Fruit fly (Drosophila melanogaster) whole organism, embryonic: ENCODE results near the gene GCC88.

Source experiments
- Aef1 ChIP-seq: fragments of 200-800 bp; sonication (Bioruptor generic); IDR thresholded peaks from 3 replicates; pipeline ENCODE4 v1.3.6; 2022; ENCODE audit warnings: missing biosample characterization, missing genetic modification characterization
- CG10959 ChIP-seq: fragments of 200-800 bp; sonication (Bioruptor generic); IDR thresholded peaks from 2 replicates; pipeline ENCODE4 v1.3.6; 2022; ENCODE audit warnings: missing biosample characterization, missing genetic modification characterization
- CG10979 ChIP-seq: fragments of 200-800 bp; sonication (Bioruptor generic); optimal IDR thresholded peaks from 2 replicates; lab custom pipeline; 2018; ENCODE audit warnings: missing biosample characterization, mild to moderate bottlenecking, missing genetic modification characterization, moderate library complexity
- CG11247 ChIP-seq: fragments of 200-800 bp; sonication (Bioruptor generic); IDR thresholded peaks from 2 replicates; pipeline ENCODE4 v1.3.6; 2022; ENCODE audit warnings: missing biosample characterization, missing genetic modification characterization
- CG11560 ChIP-seq: fragments of 200-800 bp; sonication (Bioruptor generic); IDR thresholded peaks from 3 replicates; pipeline ENCODE4 v1.3.6; 2022; ENCODE audit warnings: missing biosample characterization, missing genetic modification characterization
- CG12299 ChIP-seq: fragments of 200-800 bp; sonication (Bioruptor generic); optimal IDR thresholded peaks from 2 replicates; lab custom pipeline; 2018; ENCODE audit warnings: missing biosample characterization, mild to moderate bottlenecking, missing genetic modification characterization
- CG13287 ChIP-seq: fragments of 200-800 bp; sonication (Bioruptor generic); IDR thresholded peaks from 2 replicates; pipeline ENCODE4 v1.3.6; 2022; ENCODE audit warnings: missing biosample characterization, missing genetic modification characterization; ENCODE audit not compliant: partially characterized antibody
- CG14441 ChIP-seq: fragments of 200-800 bp; sonication (Bioruptor generic); IDR thresholded peaks from 2 replicates; pipeline ENCODE4 v1.3.6; 2022; ENCODE audit warnings: missing biosample characterization, missing genetic modification characterization
- CG17385 ChIP-seq: fragments of 200-800 bp; sonication (Bioruptor generic); optimal IDR thresholded peaks from 3 replicates; lab custom pipeline; 2018; ENCODE audit warnings: missing biosample characterization, mild to moderate bottlenecking, missing genetic modification characterization
- CG2129 ChIP-seq: fragments of 200-800 bp; sonication (Bioruptor generic); IDR thresholded peaks from 2 replicates; pipeline ENCODE4 v1.3.6; 2022; ENCODE audit warnings: missing biosample characterization, missing genetic modification characterization; ENCODE audit not compliant: partially characterized antibody
- CG33213 ChIP-seq: fragments of 200-800 bp; sonication (Bioruptor generic); optimal IDR thresholded peaks from 3 replicates; lab custom pipeline; 2016; ENCODE audit warnings: missing biosample characterization, missing genetic modification characterization
- CG43689 ChIP-seq: fragments of 200-800 bp; sonication (Bioruptor generic); IDR thresholded peaks from 2 replicates; pipeline ENCODE4 v1.3.6; 2022; ENCODE audit warnings: missing biosample characterization, missing genetic modification characterization
- CG7372 ChIP-seq: fragments of 200-800 bp; sonication (Bioruptor generic); IDR thresholded peaks from 2 replicates; pipeline ENCODE4 v1.3.6; 2022; ENCODE audit warnings: missing biosample characterization, missing genetic modification characterization
- CG7745 ChIP-seq: fragments of 200-800 bp; sonication (Bioruptor generic); optimal IDR thresholded peaks from 2 replicates; lab custom pipeline; 2018; ENCODE audit warnings: missing biosample characterization, mild to moderate bottlenecking, missing genetic modification characterization, moderate library complexity
- CG7963 ChIP-seq: fragments of 200-800 bp; sonication (Bioruptor generic); IDR thresholded peaks from 3 replicates; pipeline ENCODE4 v1.3.6; 2022; ENCODE audit warnings: missing biosample characterization, missing genetic modification characterization; ENCODE audit not compliant: partially characterized antibody
- CG9817 ChIP-seq: fragments of 200-800 bp; sonication (Bioruptor generic); optimal IDR thresholded peaks from 2 replicates; lab custom pipeline; 2018; ENCODE audit warnings: missing biosample characterization, mild to moderate bottlenecking, missing genetic modification characterization, moderate library complexity
- CG9932 ChIP-seq: fragments of 200-800 bp; sonication (Bioruptor generic); IDR thresholded peaks from 2 replicates; pipeline ENCODE4 v1.3.6; 2022; ENCODE audit warnings: missing biosample characterization, missing genetic modification characterization
- Doc2 ChIP-seq: fragments of 200-800 bp; sonication (Bioruptor generic); IDR thresholded peaks from 2 replicates; pipeline ENCODE4 v1.3.6; 2022; ENCODE audit warnings: missing biosample characterization, missing genetic modification characterization
- E2f2 ChIP-seq: fragments of 200-800 bp; sonication (Bioruptor generic); IDR thresholded peaks from 2 replicates; pipeline ENCODE4 v1.3.6; 2022; ENCODE audit warnings: missing biosample characterization, missing genetic modification characterization
- Ets97D ChIP-seq: fragments of 200-800 bp; sonication (Bioruptor generic); optimal IDR thresholded peaks from 3 replicates; lab custom pipeline; 2016; ENCODE audit warnings: missing biosample characterization, missing genetic modification characterization
- Hey ChIP-seq: fragments of 200-800 bp; sonication (Bioruptor generic); optimal IDR thresholded peaks from 3 replicates; lab custom pipeline; 2018; ENCODE audit warnings: missing biosample characterization, mild to moderate bottlenecking, missing genetic modification characterization
- HmgZ ChIP-seq: fragments of 200-800 bp; sonication (Bioruptor generic); optimal IDR thresholded peaks from 2 replicates; lab custom pipeline; 2018; ENCODE audit warnings: missing biosample characterization, mild to moderate bottlenecking, missing genetic modification characterization
- Jarid2 ChIP-seq: fragments of 200-800 bp; sonication (Bioruptor generic); optimal IDR thresholded peaks from 3 replicates; lab custom pipeline; 2017; ENCODE audit warnings: mild to moderate bottlenecking, missing biosample characterization, missing genetic modification reagents, missing genetic modification characterization
- Mad ChIP-seq: fragments of 200-800 bp; sonication (Bioruptor generic); optimal IDR thresholded peaks from 2 replicates; lab custom pipeline; 2016; ENCODE audit warnings: missing biosample characterization, missing genetic modification characterization
- Med ChIP-seq: fragments of 200-800 bp; sonication (Bioruptor generic); peaks from one replicate; lab custom pipeline; 2016; ENCODE audit warnings: missing biosample characterization, missing genetic modification characterization, mild to moderate bottlenecking, inconsistent platforms, moderate library complexity
- Sry-δ ChIP-seq: fragments of 200-800 bp; sonication (Bioruptor generic); optimal IDR thresholded peaks from 2 replicates; lab custom pipeline; 2016; ENCODE audit warnings: missing biosample characterization, missing genetic modification characterization
- Tbp ChIP-seq: fragments of >200 bp; optimal IDR thresholded peaks from 2 replicates; lab custom pipeline; 2018; ENCODE audit warnings: missing biosample characterization, missing genetic modification characterization
- Vsx1 ChIP-seq: fragments of 200-800 bp; sonication (Bioruptor generic); optimal IDR thresholded peaks from 2 replicates; lab custom pipeline; 2017; ENCODE audit warnings: missing biosample characterization, mild to moderate bottlenecking, missing genetic modification characterization, missing genetic modification reagents
- YL-1 ChIP-seq: fragments of 200-800 bp; sonication (Bioruptor generic); optimal IDR thresholded peaks from 3 replicates; lab custom pipeline; 2017; ENCODE audit warnings: missing biosample characterization, mild to moderate bottlenecking, missing genetic modification characterization
- ac ChIP-seq: fragments of 200-800 bp; sonication (Bioruptor generic); optimal IDR thresholded peaks from 3 replicates; lab custom pipeline; 2017; ENCODE audit warnings: missing biosample characterization, mild to moderate bottlenecking, missing genetic modification characterization
- bbx ChIP-seq: fragments of 200-800 bp; sonication (Bioruptor generic); IDR thresholded peaks from 2 replicates; pipeline ENCODE4 v1.3.6; 2022; ENCODE audit warnings: missing biosample characterization, missing genetic modification characterization; ENCODE audit not compliant: partially characterized antibody
- br ChIP-seq: fragments of >200 bp; optimal IDR thresholded peaks from 2 replicates; lab custom pipeline; 2017
- chinmo ChIP-seq: fragments of 200-800 bp; sonication (Bioruptor generic); IDR thresholded peaks from 4 replicates; pipeline ENCODE4 v1.3.6; 2022; ENCODE audit warnings: missing biosample characterization, missing genetic modification characterization; ENCODE audit not compliant: partially characterized antibody
- dan ChIP-seq: fragments of 200-800 bp; sonication (Bioruptor generic); IDR thresholded peaks from 2 replicates; pipeline ENCODE4 v1.3.6; 2022; ENCODE audit warnings: missing biosample characterization, missing genetic modification characterization
- danr ChIP-seq: fragments of 200-800 bp; sonication (Bioruptor generic); IDR thresholded peaks from 2 replicates; pipeline ENCODE4 v1.3.6; 2022; ENCODE audit warnings: missing biosample characterization, missing genetic modification characterization
- disco-r ChIP-seq: fragments of 200-800 bp; sonication (Bioruptor generic); optimal IDR thresholded peaks from 2 replicates; lab custom pipeline; 2016; ENCODE audit warnings: missing biosample characterization, missing genetic modification characterization
- ewg ChIP-seq: fragments of 200-800 bp; sonication (Bioruptor generic); optimal IDR thresholded peaks from 3 replicates; lab custom pipeline; 2017; ENCODE audit warnings: mild to moderate bottlenecking, missing biosample characterization, missing genetic modification reagents, missing genetic modification characterization
- gsb ChIP-seq: fragments of 200-800 bp; sonication (Bioruptor generic); IDR thresholded peaks from 2 replicates; pipeline ENCODE4 v1.3.6; 2022; ENCODE audit warnings: missing biosample characterization, missing genetic modification characterization
- hbn ChIP-seq: fragments of 200-800 bp; sonication (Bioruptor generic); IDR thresholded peaks from 2 replicates; pipeline ENCODE4 v1.3.6; 2022; ENCODE audit warnings: missing biosample characterization, missing genetic modification characterization; ENCODE audit not compliant: partially characterized antibody
- jing ChIP-seq: fragments of 200-800 bp; sonication (Bioruptor generic); optimal IDR thresholded peaks from 2 replicates; lab custom pipeline; 2018; ENCODE audit warnings: missing biosample characterization, mild to moderate bottlenecking, missing genetic modification characterization
- lmd ChIP-seq: fragments of 200-800 bp; sonication (Bioruptor generic); IDR thresholded peaks from 2 replicates; pipeline ENCODE4 v1.3.6; 2022; ENCODE audit warnings: missing biosample characterization, missing genetic modification characterization
- mld ChIP-seq: fragments of 200-800 bp; sonication (Bioruptor generic); IDR thresholded peaks from 3 replicates; pipeline ENCODE4 v1.3.6; 2022; ENCODE audit warnings: missing biosample characterization, missing genetic modification characterization; ENCODE audit not compliant: partially characterized antibody
- pan ChIP-seq, 4 experiments: fragments of >200 bp in 3 of 4; fragments of 200-800 bp in 1 of 4; sonication (Bioruptor generic) in 1 of 4; optimal IDR thresholded peaks in 3 of 4; IDR thresholded peaks in 1 of 4; 2 replicates each; pipeline versions ENCODE4 v1.3.6 to Lab custom; 2017 to 2022; ENCODE audit warnings: missing biosample characterization in 2 of 4, missing genetic modification characterization in 2 of 4, mixed read lengths in 1 of 4
- psq ChIP-seq: fragments of 200-800 bp; sonication (Bioruptor generic); optimal IDR thresholded peaks from 2 replicates; lab custom pipeline; 2017; ENCODE audit warnings: missing biosample characterization, missing genetic modification characterization
- row ChIP-seq: fragments of 200-800 bp; sonication (Bioruptor generic); IDR thresholded peaks from 3 replicates; pipeline ENCODE4 v1.3.6; 2022; ENCODE audit warnings: missing biosample characterization, missing genetic modification characterization
- scrt ChIP-seq: fragments of 200-800 bp; sonication (Bioruptor generic); optimal IDR thresholded peaks from 2 replicates; lab custom pipeline; 2018; ENCODE audit warnings: missing biosample characterization, mild to moderate bottlenecking, missing genetic modification characterization, moderate library complexity
- seq ChIP-seq: fragments of 200-800 bp; sonication (Bioruptor generic); IDR thresholded peaks from 2 replicates; pipeline ENCODE4 v1.3.6; 2022; ENCODE audit warnings: missing biosample characterization, missing genetic modification characterization
- slbo ChIP-seq: fragments of 200-800 bp; sonication (Bioruptor generic); IDR thresholded peaks from 2 replicates; pipeline ENCODE4 v1.3.6; 2022; ENCODE audit warnings: missing biosample characterization, missing genetic modification characterization

The GCC88 gene

dm6 chr3R:11221437-11222230 is 8.8 kb downstream of the GCC88 start, which contains the start of the genes CG6693 and RpL3 (continued):
- TF ChIP-seq Hey (tag; lab: Kevin White, UChicago) (peak; percentile 66), dan (GFP tag; lab: Robert Waterston, UW) (no peak), Sry-δ (peak; percentile 71), psq (no peak), danr (no peak), CG11247 (peak; percentile 73), Aef1 (no peak; the same call in 2 of the 3 replicates), CG10979 (tag; lab: Kevin White, UChicago) (peak; percentile 64), CG9932 (GFP tag; lab: Robert Waterston, UW) (peak; percentile 63), CG17385 (peak; percentile 88), Jarid2 (peak; percentile 85), YL-1 (GFP tag; lab: Kevin White, UChicago) (peak; percentile 98), CG12299 (tag; lab: Kevin White, UChicago) (peak; percentile 83), disco-r (peak; percentile 53), row (GFP tag; lab: Robert Waterston, UW) (peak; percentile 36), CG33213 (peak; percentile 87), Tbp (GFP tag; lab: Kevin White, UChicago) (peak; percentile 83), gsb (GFP tag; lab: Robert Waterston, UW) (peak; percentile 47; the same call in 1 of the 2 replicates), Vsx1 (GFP tag; lab: Kevin White, UChicago) (peak; percentile 77), CG2129 (GFP tag; lab: Robert Waterston, UW) (no peak), seq (GFP tag; lab: Robert Waterston, UW) (peak; percentile 63; the same call in 1 of the 2 replicates), Med (GFP tag; lab: Kevin White, UChicago) (peak; percentile 98), chinmo (GFP tag; lab: Robert Waterston, UW) (peak; percentile 82; the same call in 2 of the 4 replicates), hbn (GFP tag; lab: Robert Waterston, UW) (no peak), scrt (peak; percentile 84), ac (GFP tag; lab: Kevin White, UChicago) (peak; percentile 66), pan (optimal IDR thresholded peaks at IDR 0.05; lab: Kevin White, UChicago) (no peak), pan (GFP tag; optimal IDR thresholded peaks at IDR 0.05 in 1 of 2, IDR thresholded peaks at IDR 0.05 in 1 of 2) (peak in 1 of 2 experiments; percentile 73), Ets97D (peak; percentile 98), slbo (GFP tag; lab: Robert Waterston, UW) (peak; percentile 59), E2f2 (GFP tag; lab: Robert Waterston, UW) (peak; percentile 82), CG7372 (GFP tag; lab: Robert Waterston, UW) (no peak), CG7963 (GFP tag; lab: Robert Waterston, UW) (no peak), CG9817 (tag; lab: Kevin White, UChicago) (peak; percentile 20), Mad (GFP tag; lab: Kevin White, UChicago) (peak; percentile 50), CG7745 (tag; lab: Kevin White, UChicago) (peak; percentile 39), lmd (GFP tag; lab: Robert Waterston, UW) (no peak; the same call in 1 of the 2 replicates), CG43689 (GFP tag; lab: Robert Waterston, UW) (no peak), br (no peak), bbx (GFP tag; lab: Robert Waterston, UW) (peak; percentile 63; the same call in 1 of the 2 replicates), CG14441 (GFP tag; lab: Robert Waterston, UW) (no peak), Doc2 (GFP tag; lab: Robert Waterston, UW) (no peak), jing (GFP tag; lab: Kevin White, UChicago) (no peak), mld (GFP tag; lab: Robert Waterston, UW) (no peak), CG10959 (GFP tag; lab: Robert Waterston, UW) (peak; percentile 40; the same call in 1 of the 2 replicates), CG11560 (no peak; the same call in 2 of the 3 replicates), HmgZ (tag; lab: Kevin White, UChicago) (peak; percentile 81), CG13287 (GFP tag; lab: Robert Waterston, UW) (peak; percentile 55; the same call in 1 of the 2 replicates), ewg (GFP tag; lab: Kevin White, UChicago) (peak; percentile 41)
